Worm (Caenorhabditis elegans) whole organism, L4/young adult: Measurements from ENCODE around the gene msrp-7.
A peak's percentile ranks its signal among the peaks of the same experiment; 100 is the strongest.

Source experiments
- W03F9.2 ChIP-seq: fragments of 150-350 bp; optimal IDR thresholded peaks from 2 replicates; lab custom pipeline; 2014; ENCODE audit warnings: missing biosample characterization, missing genetic modification characterization
- dao-5 ChIP-seq: sonication (generic microtip); optimal IDR thresholded peaks from 2 replicates; lab custom pipeline; 2016; ENCODE audit warnings: missing genotype, missing genetic modification characterization, moderate library complexity, missing compliant biosample characterization
- him-1 ChIP-seq: sonication (generic microtip); optimal IDR thresholded peaks from 2 replicates; lab custom pipeline; 2016; ENCODE audit warnings: missing genotype, missing genetic modification reagents, missing genetic modification characterization, missing compliant biosample characterization

The msrp-7 gene

DNA sequence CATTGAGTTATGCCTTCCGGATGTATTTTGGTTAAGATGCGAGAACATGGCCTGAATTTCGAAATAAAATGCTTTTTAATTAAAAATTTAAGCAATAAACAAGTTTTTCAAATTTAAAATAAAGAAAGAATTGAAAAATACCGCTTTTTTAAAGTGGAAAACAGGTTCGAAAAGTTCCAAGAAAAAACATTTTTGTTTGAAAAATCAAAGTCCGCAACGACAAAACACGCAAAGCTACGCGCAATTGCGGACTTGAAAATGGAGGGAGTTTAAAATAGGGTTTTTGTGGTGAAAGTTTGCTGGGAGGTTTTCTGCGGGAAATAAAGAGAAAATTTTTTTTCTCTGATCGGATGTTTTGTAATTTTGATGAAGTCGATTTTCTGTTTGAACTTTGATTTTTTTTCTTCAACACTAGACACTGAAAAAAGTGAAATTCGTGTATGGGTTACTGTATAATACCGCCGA is 12.3 kb upstream of the msrp-7 start, which contains the start of gene npp-19:
TSS of gene npp-19 (minus strand) at position 51 of the 465 bp plus-strand sequence.
- TF ChIP-seq W03F9.2 (tag; lab: Kevin White, UChicago), result peak; percentile 84
- no peak for TF ChIP-seq him-1 (tag; lab: Kevin White, UChicago)

DNA sequence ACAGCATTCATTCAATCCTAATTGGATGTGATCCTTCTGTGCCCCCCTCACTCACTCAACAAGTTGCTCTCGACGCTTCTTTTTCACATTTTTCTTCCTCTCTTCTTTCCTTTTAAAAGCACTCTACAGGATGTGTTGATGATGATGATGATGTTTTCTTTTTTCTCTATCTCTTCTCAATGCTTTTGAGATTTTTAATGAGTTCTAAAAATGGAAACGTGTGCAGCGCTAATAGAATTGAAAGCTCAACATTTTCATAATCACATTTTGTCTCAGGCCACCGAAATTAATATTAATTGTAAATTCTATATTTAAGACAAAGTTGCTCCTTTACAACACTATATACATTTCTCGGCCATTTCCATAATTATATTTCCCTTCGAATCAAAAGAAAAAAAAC is 10.6 kb upstream of the msrp-7 start:
- no peak for TF ChIP-seq dao-5 (tag; lab: Kevin White, UChicago)
- no peak for TF ChIP-seq W03F9.2 (tag; lab: Kevin White, UChicago)
- no peak for TF ChIP-seq him-1 (tag; lab: Kevin White, UChicago)

DNA sequence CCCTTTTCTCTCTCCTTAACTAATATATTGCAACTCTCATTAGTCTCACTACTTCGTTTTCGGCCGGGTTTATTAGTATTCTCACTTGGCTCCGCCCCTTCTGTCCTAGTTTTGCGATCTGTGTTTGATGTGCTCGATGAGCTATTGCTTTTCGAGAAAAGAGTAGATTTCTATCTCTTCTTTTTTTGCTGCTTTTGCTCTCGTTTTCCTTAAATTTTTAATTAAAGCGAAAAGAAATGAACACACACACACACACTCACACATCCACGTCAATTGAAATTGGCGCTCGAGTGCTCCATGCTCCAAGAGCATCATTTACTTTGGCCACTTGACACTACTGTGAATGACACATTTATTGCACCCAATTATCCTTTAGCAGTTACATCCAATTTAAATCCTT is 6.3 kb upstream of the msrp-7 start:
- TF ChIP-seq dao-5 (tag; lab: Kevin White, UChicago) (no peak), him-1 (tag; lab: Kevin White, UChicago) (no peak)

DNA sequence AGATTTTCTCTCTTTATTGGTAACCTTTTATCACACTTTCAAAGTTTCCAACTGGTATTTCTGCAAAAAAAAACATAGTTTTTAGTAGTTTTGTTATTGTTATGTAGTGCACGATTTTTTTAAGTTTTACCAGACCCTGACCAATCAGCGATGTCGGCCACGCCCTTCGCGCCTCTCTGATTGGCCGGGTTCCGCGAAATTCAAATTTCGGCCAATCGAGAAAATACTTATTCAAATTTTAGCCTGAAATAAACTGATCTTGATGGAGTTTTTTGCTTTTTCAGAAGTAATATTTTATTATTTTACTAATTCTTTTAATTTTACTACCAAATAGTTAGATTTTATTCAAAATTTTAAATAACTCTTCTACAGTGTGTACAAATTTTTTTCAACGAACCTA is 5.9 kb upstream of the msrp-7 start:
- TF ChIP-seq him-1 (tag; lab: Kevin White, UChicago) (no peak), W03F9.2 (tag; lab: Kevin White, UChicago) (no peak), dao-5 (tag; lab: Kevin White, UChicago) (no peak)

DNA sequence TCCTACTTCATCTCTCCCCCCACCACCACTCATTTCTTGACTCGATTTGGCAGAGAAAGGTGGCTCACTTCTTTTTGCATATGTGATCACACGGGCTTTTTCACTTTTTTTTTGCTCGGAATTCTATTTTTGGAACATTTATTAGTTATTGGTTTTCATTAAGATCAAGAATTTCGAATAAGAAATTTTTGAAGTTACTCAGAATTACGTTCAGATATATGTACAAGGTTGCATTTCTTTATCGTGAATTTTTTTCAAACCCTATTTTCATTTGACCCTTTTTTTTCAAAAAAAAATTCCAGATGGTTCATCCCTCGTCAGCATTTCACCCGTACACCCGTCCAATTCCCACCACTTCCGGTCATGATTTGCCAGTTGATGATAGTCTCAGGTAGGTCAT is 5.4 kb upstream of the msrp-7 start, which contains the start of gene ceh-62:
TSS of gene ceh-62 (plus strand) at position 301 of the 400 bp plus-strand sequence.
- no peak for TF ChIP-seq W03F9.2 (tag; lab: Kevin White, UChicago)
- TF ChIP-seq him-1 (tag; lab: Kevin White, UChicago), result no peak
- no peak for TF ChIP-seq dao-5 (tag; lab: Kevin White, UChicago)

DNA sequence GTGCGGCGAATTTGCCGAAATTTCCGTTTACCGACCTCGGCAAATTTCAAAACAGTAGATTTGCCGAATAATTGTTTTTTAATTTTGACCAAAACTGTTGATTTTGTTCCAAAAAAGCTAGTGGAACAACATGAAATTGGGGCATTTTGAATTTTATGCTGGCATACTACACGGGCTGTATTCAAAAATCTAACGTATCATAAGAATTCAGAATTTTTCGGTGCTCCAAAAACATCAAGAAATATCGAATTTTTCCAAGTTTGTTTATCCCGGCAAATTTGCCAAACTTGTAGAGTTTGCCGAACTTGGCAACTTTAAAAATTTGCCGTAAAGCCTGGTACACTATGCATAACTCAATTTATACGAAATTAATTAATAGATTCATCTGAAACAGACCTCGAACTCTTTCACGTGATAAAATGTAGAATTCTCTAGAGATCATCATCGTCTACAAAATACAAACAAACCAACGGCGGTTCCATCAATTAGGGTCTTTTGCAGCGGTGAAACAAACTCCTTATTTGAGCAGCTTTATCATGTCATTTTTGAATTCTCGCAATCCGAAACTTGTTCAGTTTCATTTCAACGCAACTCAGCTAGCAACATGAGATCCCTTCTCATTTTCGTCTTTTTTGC is 2.0 kb upstream of the msrp-7 start, which contains the start of gene R06F6.14:
TSS of gene R06F6.14 (plus strand) at position 586 of the 636 bp plus-strand sequence.
- no peak for TF ChIP-seq dao-5 (tag; lab: Kevin White, UChicago)
- no peak for TF ChIP-seq W03F9.2 (tag; lab: Kevin White, UChicago)
- TF ChIP-seq him-1 (tag; lab: Kevin White, UChicago), result no peak

DNA sequence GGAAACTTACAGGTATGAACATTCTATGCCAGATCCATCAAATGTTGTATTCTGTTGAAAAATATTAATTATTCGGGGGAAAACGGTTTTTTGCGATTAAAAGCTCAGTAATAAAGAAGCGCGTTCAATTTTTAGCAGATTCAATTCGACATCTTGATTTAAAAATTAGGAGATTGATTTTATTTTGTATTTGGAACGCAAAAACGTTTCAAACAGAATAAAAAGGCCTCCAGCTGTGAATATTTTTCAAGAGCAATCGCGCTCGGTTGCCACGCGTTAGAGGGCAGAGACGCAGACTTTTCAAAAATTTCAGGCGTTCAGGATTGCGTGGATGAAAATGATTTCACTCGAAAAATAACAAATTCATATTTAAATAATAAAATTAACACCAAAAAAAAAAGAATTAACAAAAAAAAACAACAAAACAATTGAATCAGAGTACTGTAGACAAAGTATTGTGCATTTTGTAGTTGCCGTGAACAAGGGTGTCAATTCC is 9.2 kb downstream of the msrp-7 start, which contains the start of gene R06F6.8:
TSS of gene R06F6.8 (minus strand) at position 51 of the 496 bp plus-strand sequence.
- TF ChIP-seq him-1 (tag; lab: Kevin White, UChicago) (no peak), dao-5 (tag; lab: Kevin White, UChicago) (no peak), W03F9.2 (tag; lab: Kevin White, UChicago) (no peak)

DNA sequence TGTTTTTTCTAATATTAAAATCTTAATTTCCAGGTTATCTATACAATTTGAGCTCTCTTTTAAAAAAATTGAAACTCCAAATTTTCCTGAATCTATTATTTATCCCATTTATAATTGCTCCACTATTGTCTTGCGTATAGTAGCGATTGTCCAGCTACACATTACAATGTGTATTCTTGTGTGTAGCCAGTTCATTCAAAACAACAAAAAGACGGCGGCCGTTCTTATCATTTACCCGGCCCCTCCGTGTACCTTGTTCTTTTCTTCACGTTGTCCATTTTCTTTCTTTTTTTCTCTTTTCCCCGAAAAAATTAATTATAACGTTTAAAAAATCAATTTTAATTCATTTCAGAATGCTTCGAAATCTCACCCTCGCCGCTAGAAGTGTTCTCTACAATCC is 9.9 kb downstream of the msrp-7 start, which contains the start of gene ech-4:
TSS of gene ech-4 (plus strand) at position 353 of the 400 bp plus-strand sequence.
- no peak for TF ChIP-seq dao-5 (tag; lab: Kevin White, UChicago)
- TF ChIP-seq him-1 (tag; lab: Kevin White, UChicago), result no peak
- no peak for TF ChIP-seq W03F9.2 (tag; lab: Kevin White, UChicago)

DNA sequence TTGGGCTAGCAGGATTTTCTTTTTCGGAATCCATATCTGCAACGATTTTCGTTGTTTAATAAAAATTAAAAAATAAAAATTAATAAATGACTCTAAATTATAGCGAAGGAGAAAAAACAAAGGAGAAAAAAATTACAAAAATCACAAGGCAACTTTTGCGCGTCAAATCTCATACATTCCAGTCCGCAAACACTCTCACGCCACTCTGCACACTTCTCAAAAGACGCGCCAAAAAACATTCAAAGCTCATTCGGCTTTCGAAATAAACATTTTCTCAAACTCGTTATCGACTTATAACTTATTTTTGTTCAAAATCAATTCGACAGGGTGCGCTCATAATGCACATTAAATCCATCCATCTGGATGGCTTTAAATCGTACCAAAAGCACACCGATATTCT is 13.3 kb downstream of the msrp-7 start, which contains the start of the genes R06F6.12 and mix-1:
TSS of gene R06F6.12 (minus strand) at position 36 of the 400 bp plus-strand sequence.
TSS of gene mix-1 (plus strand) at position 201 of the 400 bp plus-strand sequence.
- TF ChIP-seq him-1 (tag; lab: Kevin White, UChicago), result no peak
- peak; percentile 73 for TF ChIP-seq W03F9.2 (tag; lab: Kevin White, UChicago)

DNA sequence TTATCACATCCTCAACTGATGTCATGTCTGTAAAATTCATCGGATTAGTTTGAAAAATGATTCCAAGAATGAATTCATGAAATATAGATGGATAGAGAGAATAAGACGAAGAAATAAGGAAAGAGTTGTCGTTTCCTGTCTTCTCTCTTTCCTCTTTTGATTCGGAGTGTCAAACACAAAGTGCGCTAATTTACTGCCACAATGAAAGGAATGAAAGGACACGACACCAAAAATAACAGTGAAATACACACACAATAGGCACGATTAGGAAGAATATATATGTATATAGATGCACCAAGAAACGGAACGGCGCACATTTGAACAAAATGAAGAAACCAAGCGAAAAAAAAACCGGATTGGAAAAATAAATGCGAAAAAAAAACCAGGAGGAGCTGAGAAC is 18.3 kb downstream of the msrp-7 start, which contains the start of gene VM106R.1:
TSS of gene VM106R.1 (minus strand) at position 101 of the 400 bp plus-strand sequence.
- no peak for TF ChIP-seq him-1 (tag; lab: Kevin White, UChicago)
- TF ChIP-seq W03F9.2 (tag; lab: Kevin White, UChicago), result no peak
- TF ChIP-seq dao-5 (tag; lab: Kevin White, UChicago), result no peak

DNA sequence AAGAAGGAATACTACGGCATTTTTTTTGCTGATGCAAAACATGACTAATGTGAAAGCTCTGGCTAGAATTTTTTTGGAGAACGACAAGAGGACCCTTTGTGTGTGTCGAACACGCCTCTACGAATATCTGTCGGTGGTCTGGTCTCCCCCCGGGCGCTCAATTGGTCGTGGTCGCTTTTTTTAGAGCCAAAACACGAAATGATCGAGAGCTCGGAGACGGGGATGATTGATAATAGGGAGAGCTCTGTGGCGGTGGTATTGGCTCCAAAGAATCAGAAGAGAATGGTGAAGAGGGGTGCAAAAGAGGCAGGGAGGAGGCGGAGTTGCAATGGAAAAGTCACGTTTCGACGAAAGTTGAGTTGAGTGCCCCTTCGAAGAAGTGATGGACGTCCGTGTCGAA is 18.8 kb downstream of the msrp-7 start:
- no peak for TF ChIP-seq W03F9.2 (tag; lab: Kevin White, UChicago)
- TF ChIP-seq dao-5 (tag; lab: Kevin White, UChicago), result no peak
- no peak for TF ChIP-seq him-1 (tag; lab: Kevin White, UChicago)

DNA sequence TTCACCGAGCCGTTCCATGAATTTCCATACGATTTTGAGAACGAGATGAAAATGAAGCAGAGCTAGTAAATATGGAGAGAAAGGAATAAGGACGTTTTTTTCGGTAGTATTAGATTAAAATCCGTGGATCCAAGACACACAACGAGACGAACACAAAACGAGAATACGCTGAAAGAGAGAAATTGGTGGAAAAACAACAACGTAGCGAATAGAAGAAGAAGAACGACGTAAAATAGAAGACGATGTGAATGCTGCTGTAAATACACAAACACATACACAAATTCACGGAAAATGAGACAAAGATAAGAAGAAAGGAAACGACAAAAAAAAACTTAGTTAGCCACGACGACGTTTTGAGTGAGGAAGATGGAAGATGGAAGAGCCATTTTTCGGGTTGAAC is 23.9 kb downstream of the msrp-7 start:
- no peak for TF ChIP-seq him-1 (tag; lab: Kevin White, UChicago)
- no peak for TF ChIP-seq W03F9.2 (tag; lab: Kevin White, UChicago)
- TF ChIP-seq dao-5 (tag; lab: Kevin White, UChicago), result no peak

DNA sequence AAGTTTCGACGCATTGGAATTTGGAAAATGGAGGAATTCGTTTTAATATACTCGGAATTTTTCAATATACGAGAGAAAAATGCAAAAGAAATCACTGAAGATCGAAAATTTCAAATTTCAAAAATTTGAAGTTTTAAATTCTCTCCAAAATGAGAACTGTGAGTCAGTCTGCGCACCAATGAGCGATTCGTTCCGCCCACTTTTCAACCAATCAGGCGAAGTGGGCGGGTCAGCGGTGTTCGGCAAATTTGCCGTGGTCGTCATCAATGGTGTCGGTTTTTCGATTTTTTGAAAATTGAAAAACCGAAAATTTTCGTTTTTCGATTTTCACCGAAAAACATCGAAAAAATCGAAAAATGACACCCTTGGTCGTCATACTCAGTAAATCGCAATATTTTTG is 27.8 kb downstream of the msrp-7 start:
- TF ChIP-seq him-1 (tag; lab: Kevin White, UChicago), result no peak
- TF ChIP-seq dao-5 (tag; lab: Kevin White, UChicago), result no peak
- TF ChIP-seq W03F9.2 (tag; lab: Kevin White, UChicago), result no peak
